Worm (Caenorhabditis elegans): ENCODE data around the gene F01D4.8.

F01D4.8 gene

DNA sequence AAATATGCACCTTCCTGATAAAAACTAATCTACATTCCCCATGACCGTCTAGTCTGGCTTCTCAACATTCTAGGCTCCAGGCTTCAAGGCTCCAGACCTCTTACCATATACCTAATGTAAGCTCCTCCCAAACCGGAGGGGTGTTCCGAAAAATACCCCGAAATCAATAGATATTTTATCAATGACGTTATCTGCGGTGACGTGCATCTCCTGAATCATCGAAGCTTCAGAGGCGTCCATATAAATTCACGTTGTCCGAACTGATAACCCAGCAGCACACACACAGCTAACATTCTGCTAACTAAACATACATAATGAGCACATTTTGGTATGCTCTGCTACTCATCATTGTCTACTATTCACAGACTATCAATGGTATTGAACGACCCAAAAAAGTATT lies 16.6 kb upstream of the F01D4.8 start, which contains the start of gene ugt-44:
ugt-44 (plus strand) TSS at position 248 of the 400 bp plus-strand sequence.
- TF ChIP-seq nhr-90 (tag; optimal IDR thresholded peaks at IDR 0.05) = no peak
- no peak for TF ChIP-seq rcor-1 (GFP tag; IDR thresholded peaks at IDR 0.05)
- TF ChIP-seq hmg-1.2 (GFP tag; IDR thresholded peaks at IDR 0.05) = no peak
- no peak for TF ChIP-seq Y67H2A.10 (GFP tag; conservative IDR thresholded peaks at IDR 0.05)
- no peak for TF ChIP-seq nfyb-1 (GFP tag; IDR thresholded peaks at IDR 0.05)
- peak; percentile 71 for TF ChIP-seq ets-4 (GFP tag; optimal IDR thresholded peaks at IDR 0.05)
- TF ChIP-seq efl-1 (GFP tag; optimal IDR thresholded peaks at IDR 0.05) = no peak
- no peak for TF ChIP-seq mes-4 (tag; optimal IDR thresholded peaks at IDR 0.05)
- TF ChIP-seq tbx-9 (tag; optimal IDR thresholded peaks at IDR 0.05; ENCODE audit: borderline replicate concordance) = no peak
- TF ChIP-seq atf-7 (tag; optimal IDR thresholded peaks at IDR 0.05) = peak; percentile 81
- no peak for TF ChIP-seq hsf-1 (GFP tag; IDR thresholded peaks at IDR 0.05)
- peak; percentile 66 for TF ChIP-seq nhr-80 (tag; optimal IDR thresholded peaks at IDR 0.05)
- TF ChIP-seq madf-3 (GFP tag; IDR thresholded peaks at IDR 0.05) = no peak
- no peak for TF ChIP-seq nfya-2 (GFP tag; IDR thresholded peaks at IDR 0.05)
- TF ChIP-seq xnd-1 (tag; optimal IDR thresholded peaks at IDR 0.05) = no peak
- TF ChIP-seq F33H1.4 (GFP tag; IDR thresholded peaks at IDR 0.05) = no peak
- TF ChIP-seq attf-6 (GFP tag; IDR thresholded peaks at IDR 0.05) = no peak
- TF ChIP-seq B0261.1 (tag; optimal IDR thresholded peaks at IDR 0.05) = no peak
- TF ChIP-seq unc-130 (GFP tag; optimal IDR thresholded peaks at IDR 0.05) = no peak
- 0 out of 2 replicates have a peak, but pooled peaks have one; percentile 23 for TF ChIP-seq B0336.3 (GFP tag; IDR thresholded peaks at IDR 0.05)
- TF ChIP-seq mxl-1 (tag; optimal IDR thresholded peaks at IDR 0.05) = no peak
- TF ChIP-seq dox-1 (GFP tag; IDR thresholded peaks at IDR 0.05) = peak; percentile 40; the same call in 1 of the 2 replicates
- TF ChIP-seq B0019.2 (GFP tag; conservative IDR thresholded peaks at IDR 0.05) = no peak
- no peak for TF ChIP-seq unc-62 (GFP tag; optimal IDR thresholded peaks at IDR 0.05)
- TF ChIP-seq ceh-58 (GFP tag; IDR thresholded peaks at IDR 0.05) = no peak
- TF ChIP-seq B0035.1 (tag; optimal IDR thresholded peaks at IDR 0.05) = no peak

DNA sequence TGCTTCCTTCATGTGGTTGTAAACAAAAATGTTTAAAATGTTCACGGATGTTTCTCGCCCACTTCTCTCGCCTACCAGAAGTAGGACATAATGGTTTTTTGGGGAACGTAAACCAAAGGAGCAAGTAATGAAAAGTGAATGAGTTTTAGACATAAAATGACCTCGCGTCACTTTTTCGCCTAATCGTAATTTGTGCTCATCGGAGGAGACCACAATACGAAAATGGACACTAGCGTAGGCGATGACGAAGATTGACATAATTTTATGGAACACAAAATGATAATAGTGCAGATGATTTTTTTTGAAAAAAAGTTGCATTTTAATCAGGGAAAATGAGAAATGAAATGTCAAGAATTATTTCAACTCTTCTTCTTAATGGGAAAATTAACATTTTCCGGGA lies 15.8 kb upstream of the F01D4.8 start:
- no peak for TF ChIP-seq xnd-1 (tag; optimal IDR thresholded peaks at IDR 0.05)
- peak; percentile 59 for TF ChIP-seq nhr-80 (tag; optimal IDR thresholded peaks at IDR 0.05)

DNA sequence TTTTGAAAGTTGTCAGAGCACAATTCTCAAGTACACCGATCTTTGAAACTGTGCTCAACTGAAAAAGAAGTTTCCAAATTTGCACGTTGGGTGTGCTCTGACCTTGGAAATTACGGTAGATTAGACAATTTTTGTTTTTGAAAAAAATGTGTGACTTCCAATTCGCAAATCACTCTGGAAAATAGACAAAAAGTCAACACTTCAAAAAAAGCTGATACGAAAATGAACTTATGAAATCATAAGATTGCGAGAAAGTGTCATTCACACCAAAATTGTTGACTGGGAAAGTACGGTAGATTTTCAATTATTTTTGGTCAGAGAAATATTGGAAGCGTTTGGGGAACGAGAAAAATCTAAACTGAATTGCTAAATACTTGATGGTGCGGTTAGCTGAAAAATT lies 14.4 kb upstream of the F01D4.8 start:
- TF ChIP-seq bed-2 (GFP tag; IDR thresholded peaks at IDR 0.05) = no peak
- TF ChIP-seq xnd-1 (tag; optimal IDR thresholded peaks at IDR 0.05) = no peak
- no peak for TF ChIP-seq akir-1 (GFP tag; optimal IDR thresholded peaks at IDR 0.05)
- no peak for TF ChIP-seq sptf-2 (GFP tag; optimal IDR thresholded peaks at IDR 0.05)
- TF ChIP-seq nhr-80 (tag; optimal IDR thresholded peaks at IDR 0.05) = peak; percentile 89
- no peak for TF ChIP-seq ceh-91 (GFP tag; IDR thresholded peaks at IDR 0.05)
- TF ChIP-seq atf-7 (tag; optimal IDR thresholded peaks at IDR 0.05) = peak; percentile 5
- no peak for TF ChIP-seq pbrm-1 (GFP tag; IDR thresholded peaks at IDR 0.05)
- no peak for TF ChIP-seq mxl-1 (tag; optimal IDR thresholded peaks at IDR 0.05)
- TF ChIP-seq mcd-1 (GFP tag; IDR thresholded peaks at IDR 0.05) = no peak
- TF ChIP-seq repo-1 (tag; optimal IDR thresholded peaks at IDR 0.05) = no peak
- no peak for TF ChIP-seq ztf-25 (GFP tag; IDR thresholded peaks at IDR 0.05)
- 0 out of 2 replicates have a peak, but pooled peaks have one; percentile 29 for TF ChIP-seq cebp-1 (GFP tag; IDR thresholded peaks at IDR 0.05)
- peak; percentile 44 for TF ChIP-seq cebp-1 (tag; optimal IDR thresholded peaks at IDR 0.05)

DNA sequence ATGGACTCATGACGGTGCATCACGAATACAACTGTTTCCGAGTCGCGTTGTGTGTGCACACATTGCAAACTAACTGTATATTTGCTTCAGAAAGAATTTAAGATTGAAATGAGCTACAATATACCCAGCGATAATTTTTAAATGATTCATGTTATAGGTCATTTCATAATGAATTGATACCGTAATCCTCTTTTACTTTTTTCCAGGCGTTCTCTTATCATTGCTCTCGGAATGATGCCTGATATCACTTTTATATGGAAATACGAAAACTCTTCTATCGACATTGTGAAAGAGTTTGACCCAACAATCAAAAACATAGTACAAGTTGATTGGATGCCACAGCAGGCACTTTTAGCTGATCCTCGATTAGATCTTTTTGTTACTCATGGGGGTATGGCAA lies 13.5 kb upstream of the F01D4.8 start:
- TF ChIP-seq cebp-1 (GFP tag; IDR thresholded peaks at IDR 0.05) = peak; percentile 55; the same call in 1 of the 2 replicates
- TF ChIP-seq cebp-1 (tag; optimal IDR thresholded peaks at IDR 0.05) = peak; percentile 57
- no peak for TF ChIP-seq pha-4 (tag; optimal IDR thresholded peaks at IDR 0.05)
- TF ChIP-seq nhr-179 (tag; optimal IDR thresholded peaks at IDR 0.05) = no peak
- TF ChIP-seq lin-26 (GFP tag; IDR thresholded peaks at IDR 0.05) = no peak
- no peak for TF ChIP-seq ceh-58 (GFP tag; IDR thresholded peaks at IDR 0.05)
- no peak for TF ChIP-seq egl-44 (GFP tag; IDR thresholded peaks at IDR 0.05)
- no peak for TF ChIP-seq cebp-2 (GFP tag; IDR thresholded peaks at IDR 0.05)
- TF ChIP-seq let-607 (tag; optimal IDR thresholded peaks at IDR 0.05) = no peak
- peak; percentile 73 for TF ChIP-seq nhr-80 (tag; optimal IDR thresholded peaks at IDR 0.05)

Measured in whole organism, young adult.